Worm (Caenorhabditis elegans): ENCODE results near the gene F53B7.4.

F53B7.4 gene

DNA sequence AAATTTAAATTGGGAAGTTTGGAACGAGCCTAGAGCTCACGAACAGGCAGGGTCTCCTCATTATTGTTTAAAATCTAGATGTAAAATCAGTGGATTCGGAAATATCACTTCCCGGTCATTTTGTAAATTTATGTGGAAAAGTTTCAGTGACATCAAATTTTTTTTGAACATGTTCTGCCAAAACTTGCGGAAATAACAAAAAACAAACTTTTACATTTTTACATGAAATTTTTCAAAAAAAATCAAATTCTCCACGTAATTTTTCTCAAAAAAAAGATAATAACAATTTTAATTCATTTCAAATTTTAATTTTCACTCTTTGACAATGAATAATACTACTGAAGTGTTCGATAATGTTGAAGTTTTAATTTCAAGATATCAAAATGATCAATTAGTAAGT is 39.2 kb upstream of the F53B7.4 start, which contains the start of gene C45B11.5:
Gene C45B11.5, plus strand, starts transcription at position 301 of the 400 bp plus-strand sequence.
- no peak for TF ChIP-seq nhr-71 (tag; optimal IDR thresholded peaks at IDR 0.05)
- no peak for TF ChIP-seq unc-62 (GFP tag; optimal IDR thresholded peaks at IDR 0.05)
- TF ChIP-seq ets-5 (GFP tag; IDR thresholded peaks at IDR 0.05): no peak

DNA sequence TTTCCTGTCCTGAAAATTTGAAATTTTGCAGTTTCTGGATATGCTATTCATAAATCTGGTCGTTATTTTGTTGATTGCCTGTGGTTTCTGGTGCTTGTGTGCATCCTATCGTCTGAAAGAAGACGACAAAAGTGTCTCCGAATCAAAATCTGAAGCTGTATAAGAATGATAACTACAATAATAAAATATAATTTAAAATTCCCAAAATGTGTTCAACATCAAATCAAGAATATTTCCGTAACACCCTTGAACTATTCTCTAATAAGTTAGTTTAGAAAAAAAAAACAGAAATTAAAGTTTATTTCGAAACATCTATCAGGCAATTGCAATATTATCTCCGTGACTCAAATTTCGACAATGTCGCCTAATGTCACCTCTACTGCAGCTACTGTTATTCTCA is 38.1 kb upstream of the F53B7.4 start, which contains the start of gene C45B11.8:
Gene C45B11.8, plus strand, starts transcription at position 301 of the 400 bp plus-strand sequence.
- TF ChIP-seq F16B12.6 (tag; optimal IDR thresholded peaks at IDR 0.05): no peak
- TF ChIP-seq irx-1 (tag; optimal IDR thresholded peaks at IDR 0.05): no peak
- no peak for TF ChIP-seq unc-86 (tag; optimal IDR thresholded peaks at IDR 0.05)
- TF ChIP-seq hpl-2 (GFP tag; optimal IDR thresholded peaks at IDR 0.05): no peak
- no peak for TF ChIP-seq elt-2 (tag; optimal IDR thresholded peaks at IDR 0.05)
- TF ChIP-seq nhr-12 (tag; optimal IDR thresholded peaks at IDR 0.05): no peak
- no peak for TF ChIP-seq unc-62 (GFP tag; optimal IDR thresholded peaks at IDR 0.05)
- TF ChIP-seq fos-1 (tag; optimal IDR thresholded peaks at IDR 0.05): no peak
- no peak for TF ChIP-seq ces-1 (GFP tag; optimal IDR thresholded peaks at IDR 0.05)
- TF ChIP-seq tbx-2 (tag; optimal IDR thresholded peaks at IDR 0.05): no peak
- TF ChIP-seq nhr-47 (tag; optimal IDR thresholded peaks at IDR 0.05): no peak
- no peak for TF ChIP-seq nhr-85 (tag)
- no peak for TF ChIP-seq nhr-77 (tag; optimal IDR thresholded peaks at IDR 0.05)
- no peak for TF ChIP-seq xbp-1 (tag; optimal IDR thresholded peaks at IDR 0.05)
- TF ChIP-seq Y116A8C.19 (tag; optimal IDR thresholded peaks at IDR 0.05; ENCODE audit: borderline replicate concordance): no peak
- no peak for TF ChIP-seq dpl-1 (GFP tag; optimal IDR thresholded peaks at IDR 0.05)
- TF ChIP-seq ceh-63 (GFP tag; optimal IDR thresholded peaks at IDR 0.05): no peak

DNA sequence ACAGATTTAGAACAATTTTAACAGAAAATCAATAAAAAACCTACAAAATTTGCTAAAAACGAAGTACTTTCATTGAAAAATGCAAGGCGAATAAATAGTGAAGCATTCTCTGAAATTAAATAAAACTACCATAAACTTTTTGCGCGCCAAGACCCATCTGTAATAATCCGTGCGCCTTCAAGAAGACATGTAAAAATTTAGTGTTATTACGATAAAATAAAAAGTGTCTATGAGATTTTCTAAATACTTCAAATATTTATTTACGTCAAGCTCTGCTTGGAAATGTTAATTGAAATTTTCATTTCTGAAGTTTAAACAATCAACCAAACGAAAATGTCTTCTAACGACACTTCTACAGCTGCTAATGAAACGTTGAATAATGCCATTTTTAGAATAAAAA is 37.7 kb upstream of the F53B7.4 start, which contains the start of gene C45B11.9:
Gene C45B11.9, plus strand, starts transcription at position 301 of the 400 bp plus-strand sequence.
- no peak for TF ChIP-seq hlh-17 (GFP tag; optimal IDR thresholded peaks at IDR 0.05; ENCODE audit: borderline replicate concordance)
- no peak for TF ChIP-seq lir-3 (tag; optimal IDR thresholded peaks at IDR 0.05; ENCODE audit: poor library complexity)
- TF ChIP-seq elt-2 (tag; optimal IDR thresholded peaks at IDR 0.05): no peak
- no peak for TF ChIP-seq lin-39 (tag; optimal IDR thresholded peaks at IDR 0.05)

DNA sequence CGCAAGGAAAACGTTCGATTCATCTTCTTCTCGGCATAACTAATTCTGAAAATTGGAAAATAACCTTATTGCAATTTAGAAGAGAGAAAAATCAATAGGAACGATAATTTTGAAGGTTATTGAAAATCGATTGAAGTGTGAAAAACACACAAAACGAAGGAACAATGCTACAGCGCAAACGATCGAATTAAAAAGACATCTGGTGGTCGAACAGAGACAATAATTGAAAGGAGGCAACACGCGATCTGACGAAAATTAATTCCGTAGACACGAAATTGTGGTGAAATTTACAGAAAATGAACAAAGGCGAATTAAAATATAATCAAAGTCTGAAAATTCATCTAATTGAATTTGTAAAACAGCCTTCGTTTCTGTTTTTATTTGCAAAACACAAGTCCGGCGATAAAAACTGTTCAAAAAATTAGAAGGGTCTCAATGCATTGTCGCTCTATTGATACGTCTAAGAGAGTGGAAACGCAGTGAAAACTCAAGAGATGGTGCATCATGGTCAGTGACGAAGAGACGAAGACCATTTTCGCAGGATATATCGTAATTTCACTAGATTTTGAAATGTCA is 37.1 kb upstream of the F53B7.4 start, which contains the start of gene pak-2:
Gene pak-2, minus strand, starts transcription at position 51 of the 576 bp plus-strand sequence.
- TF ChIP-seq lin-39 (tag; optimal IDR thresholded peaks at IDR 0.05) (peak; percentile 37), C16A3.4 (tag; optimal IDR thresholded peaks at IDR 0.05) (peak; percentile 96), nhr-90 (tag; optimal IDR thresholded peaks at IDR 0.05; ENCODE audit: poor library complexity) (peak; percentile 85), fkh-10 (GFP tag; optimal IDR thresholded peaks at IDR 0.05) (peak; percentile 34), nhr-77 (tag; optimal IDR thresholded peaks at IDR 0.05) (peak; percentile 90), skn-1 (tag; optimal IDR thresholded peaks at IDR 0.05) (peak; percentile 38), nhr-85 (tag) (peak; percentile 94), lin-15B (tag; optimal IDR thresholded peaks at IDR 0.05) (peak; percentile 43), efl-3 (GFP tag; optimal IDR thresholded peaks at IDR 0.05) (no peak), pax-3 (tag; optimal IDR thresholded peaks at IDR 0.05) (peak; percentile 94), ces-1 (GFP tag; optimal IDR thresholded peaks at IDR 0.05) (no peak), ceh-82 (tag; optimal IDR thresholded peaks at IDR 0.05) (peak; percentile 32 to 64 (median 59)), ama-1 (optimal IDR thresholded peaks at IDR 0.05) (no peak), pqm-1 (tag; optimal IDR thresholded peaks at IDR 0.05) (no peak), unc-130 (tag; optimal IDR thresholded peaks at IDR 0.05) (peak; percentile 11), grh-1 (GFP tag; IDR thresholded peaks at IDR 0.05) (peak; percentile 31; the same call in 1 of the 2 replicates), egl-27 (tag; optimal IDR thresholded peaks at IDR 0.05) (no peak), fos-1 (tag; optimal IDR thresholded peaks at IDR 0.05) (peak; percentile 60), ceh-63 (GFP tag; optimal IDR thresholded peaks at IDR 0.05) (peak; percentile 87), efl-1 (optimal IDR thresholded peaks at IDR 0.05) (peak; percentile 78 to 84), efl-1 (GFP tag; optimal IDR thresholded peaks at IDR 0.05 in 1 of 2) (peak; percentile 69 to 96), lin-35 (GFP tag; optimal IDR thresholded peaks at IDR 0.05) (peak; percentile 74 to 89), unc-98 (GFP tag; IDR thresholded peaks at IDR 0.05) (peak; percentile 76; the same call in 1 of the 2 replicates), C34B4.2 (tag; optimal IDR thresholded peaks at IDR 0.05) (no peak), mab-9 (GFP tag; IDR thresholded peaks at IDR 0.05) (peak; percentile 53; the same call in 1 of the 2 replicates), ets-5 (GFP tag; IDR thresholded peaks at IDR 0.05) (no peak), sptf-1 (tag; optimal IDR thresholded peaks at IDR 0.05) (no peak), dpl-1 (GFP tag; optimal IDR thresholded peaks at IDR 0.05) (peak; percentile 61 to 77 (median 68)), aly-2 (tag; optimal IDR thresholded peaks at IDR 0.05) (peak; percentile 53), alr-1 (tag; optimal IDR thresholded peaks at IDR 0.05; ENCODE audit: borderline replicate concordance) (no peak), rnt-1 (tag; optimal IDR thresholded peaks at IDR 0.05) (peak; percentile 88)

All from whole organism, L1 larva.